Worm (Caenorhabditis elegans): Measurements from ENCODE around the gene Y53F4B.36.
"Not testable (repeated sequence)": the region's sequence is repeated elsewhere in the genome, so short reads cannot be mapped to it uniquely, and the experiment has no call there.

The Y53F4B.36 gene

ce11 chrII:15167340-15167739 is 8.4 kb upstream of the Y53F4B.36 start, which contains the start of gene gst-28:
Gene gst-28 (minus strand): TSS chrII:15167577.
- TF ChIP-seq hlh-17 (GFP tag; optimal IDR thresholded peaks at IDR 0.05; ENCODE audit: borderline replicate concordance) (no peak), nhr-77 (tag; optimal IDR thresholded peaks at IDR 0.05) (no peak), mdl-1 (tag; optimal IDR thresholded peaks at IDR 0.05) (peak in 1 of 2 experiments; percentile 40), lin-35 (GFP tag; optimal IDR thresholded peaks at IDR 0.05) (peak in 1 of 2 experiments; percentile 7), nhr-47 (tag; optimal IDR thresholded peaks at IDR 0.05) (no peak)

- TF ChIP-seq C16A3.4 (tag; optimal IDR thresholded peaks at IDR 0.05) (no peak), nhr-85 (tag) (peak; percentile 34)
Measured at ce11 chrII:15169811-15170282, 5.9 kb upstream of the Y53F4B.36 start, which contains the start of gene gst-29. Gene gst-29 (minus strand): TSS chrII:15169861.

DNA sequence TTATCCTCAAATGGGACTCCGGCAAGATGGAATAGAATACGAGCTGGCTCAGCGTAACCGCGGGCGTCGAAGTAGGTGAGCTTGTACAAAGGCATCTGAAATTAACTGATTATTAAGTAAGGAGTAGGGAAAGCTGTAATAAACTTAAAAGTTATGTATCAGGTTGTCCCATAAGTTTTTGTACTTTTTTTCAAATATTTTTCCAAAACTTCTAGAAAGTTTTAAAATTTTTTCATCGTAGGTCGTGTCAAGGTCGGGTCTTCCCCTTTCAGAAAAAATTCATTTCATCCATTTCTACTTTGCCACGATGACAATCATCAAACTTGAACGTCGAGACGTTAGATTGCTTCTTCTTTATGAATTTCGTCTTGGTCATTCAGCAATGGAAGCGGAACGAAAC is 3.9 kb upstream of the Y53F4B.36 start, which contains the start of gene gst-39:
Gene gst-39 (minus strand): TSS at position 101 of the 400 bp plus-strand sequence.
- TF ChIP-seq jun-1 (tag; optimal IDR thresholded peaks at IDR 0.05); ztf-4 (tag; optimal IDR thresholded peaks at IDR 0.05); fkh-4 (tag; optimal IDR thresholded peaks at IDR 0.05; ENCODE audit: borderline replicate concordance): not testable (repeated sequence)

DNA sequence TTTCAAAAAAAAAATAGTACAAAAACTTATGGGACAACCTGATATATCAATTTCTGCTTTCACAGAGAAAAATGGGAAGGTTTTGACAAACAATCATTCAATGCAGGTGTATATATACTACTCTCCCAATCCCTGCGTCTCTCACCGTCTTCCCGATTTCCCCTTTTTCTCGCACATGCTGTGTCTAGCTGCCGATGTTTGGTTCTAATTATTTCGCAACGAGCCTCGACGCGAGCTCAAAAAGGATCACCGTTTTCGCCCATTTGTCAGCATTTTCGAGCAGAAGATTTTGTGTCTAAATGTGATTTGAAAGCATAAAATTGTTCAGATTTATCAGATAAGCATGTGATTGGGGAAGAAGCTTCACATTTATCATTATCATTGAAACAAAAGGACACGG is 2.6 kb upstream of the Y53F4B.36 start:
- TF ChIP-seq sup-37 (GFP tag; optimal IDR thresholded peaks at IDR 0.05) (no peak), mdl-1 (tag; optimal IDR thresholded peaks at IDR 0.05) (peak in 1 of 2 experiments; percentile 35), lsy-2 (tag; optimal IDR thresholded peaks at IDR 0.05) (peak in 1 of 2 experiments; percentile 44), fos-1 (tag; optimal IDR thresholded peaks at IDR 0.05) (no peak), nhr-12 (tag; optimal IDR thresholded peaks at IDR 0.05) (no peak), ceh-88 (GFP tag; IDR thresholded peaks at IDR 0.05) (no peak), swsn-7 (tag; optimal IDR thresholded peaks at IDR 0.05) (peak; percentile 38), lin-35 (GFP tag; optimal IDR thresholded peaks at IDR 0.05) (peak; percentile 1 to 41), ceh-90 (tag; optimal IDR thresholded peaks at IDR 0.05) (no peak), mef-2 (tag; optimal IDR thresholded peaks at IDR 0.05) (no peak), mab-9 (GFP tag; IDR thresholded peaks at IDR 0.05) (no peak), Y116A8C.19 (tag; optimal IDR thresholded peaks at IDR 0.05; ENCODE audit: borderline replicate concordance) (no peak), aha-1 (tag; optimal IDR thresholded peaks at IDR 0.05) (no peak), tbx-2 (tag; optimal IDR thresholded peaks at IDR 0.05) (no peak), unc-30 (tag; optimal IDR thresholded peaks at IDR 0.05) (no peak), hlh-17 (GFP tag; optimal IDR thresholded peaks at IDR 0.05; ENCODE audit: borderline replicate concordance) (no peak), nhr-71 (tag; optimal IDR thresholded peaks at IDR 0.05) (peak; percentile 65), zag-1 (tag; optimal IDR thresholded peaks at IDR 0.05) (no peak), unc-130 (tag; optimal IDR thresholded peaks at IDR 0.05) (no peak), vab-15 (tag; optimal IDR thresholded peaks at IDR 0.05) (no peak), sox-4 (tag; optimal IDR thresholded peaks at IDR 0.05) (no peak), ama-1 (optimal IDR thresholded peaks at IDR 0.05) (no peak), pax-3 (tag; optimal IDR thresholded peaks at IDR 0.05) (no peak), nhr-19 (GFP tag; conservative IDR thresholded peaks at IDR 0.05) (no peak), dsc-1 (tag; optimal IDR thresholded peaks at IDR 0.05) (peak; percentile 25), snpc-4 (tag; optimal IDR thresholded peaks at IDR 0.05) (peak; percentile 11), lir-3 (tag; optimal IDR thresholded peaks at IDR 0.05; ENCODE audit: poor library complexity) (no peak), elt-3 (tag; optimal IDR thresholded peaks at IDR 0.05) (no peak), xbp-1 (tag; optimal IDR thresholded peaks at IDR 0.05) (no peak), ceh-8 (GFP tag; optimal IDR thresholded peaks at IDR 0.05) (peak; percentile 62), nhr-85 (tag) (no peak), aly-2 (tag; optimal IDR thresholded peaks at IDR 0.05) (no peak), isw-1 (GFP tag; IDR thresholded peaks at IDR 0.05) (no peak), elt-2 (tag; optimal IDR thresholded peaks at IDR 0.05) (no peak), lin-13 (GFP tag; optimal IDR thresholded peaks at IDR 0.05) (no peak), blmp-1 (tag; optimal IDR thresholded peaks at IDR 0.05) (peak; percentile 27), lin-39 (tag; optimal IDR thresholded peaks at IDR 0.05) (no peak), nhr-11 (tag; optimal IDR thresholded peaks at IDR 0.05) (no peak), fkh-4 (tag; optimal IDR thresholded peaks at IDR 0.05; ENCODE audit: borderline replicate concordance) (no peak), dpl-1 (GFP tag; optimal IDR thresholded peaks at IDR 0.05) (peak in 2 of 3 experiments; percentile 17 to 27), C34B4.2 (tag; optimal IDR thresholded peaks at IDR 0.05) (no peak)

Measured in whole organism, L1 larva.